Worm (Caenorhabditis elegans) whole organism, L4/young adult: Measurements from ENCODE around the gene F29B9.1.

Source experiments
- W03F9.2 ChIP-seq: fragments of 150-350 bp; optimal IDR thresholded peaks from 2 replicates; lab custom pipeline; 2014; ENCODE audit warnings: missing biosample characterization, missing genetic modification characterization
- him-1 ChIP-seq: sonication (generic microtip); optimal IDR thresholded peaks from 2 replicates; lab custom pipeline; 2016; ENCODE audit warnings: missing genotype, missing genetic modification reagents, missing genetic modification characterization, missing compliant biosample characterization

- TF ChIP-seq him-1 (tag; lab: Kevin White, UChicago) (no peak), W03F9.2 (tag; lab: Kevin White, UChicago) (no peak)
These were observed 47.2 kb downstream of the F29B9.1 start, which contains the start of gene yars-2 for ce11 chrIV:4712376-4712775.
